Worm (Caenorhabditis elegans): ENCODE results near the gene cwn-2.

cwn-2 gene

DNA sequence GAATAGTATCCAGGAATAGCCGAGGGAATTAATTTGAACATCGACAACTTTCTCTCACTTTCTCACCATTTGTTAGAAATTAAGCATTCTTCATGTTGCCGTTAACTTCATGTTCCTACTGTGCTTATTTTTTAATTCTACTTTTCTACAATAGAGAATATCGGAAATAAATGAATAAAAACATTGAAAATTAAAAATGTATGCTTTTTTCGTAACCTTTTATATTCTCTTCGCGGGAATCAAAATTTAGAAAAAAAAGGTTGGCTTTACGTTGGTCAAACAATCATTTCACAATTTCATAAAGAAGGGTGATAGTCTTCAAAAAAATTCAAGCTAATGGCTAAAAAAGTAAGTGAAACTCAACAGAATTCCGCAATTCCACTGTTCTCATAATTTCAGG lies 8.3 kb downstream of the cwn-2 start, which contains the start of gene W01B6.5:
TSS of gene W01B6.5 (plus strand) at position 301 of the 400 bp plus-strand sequence.
- TF ChIP-seq ztf-4 (tag; optimal IDR thresholded peaks at IDR 0.05) (no peak), fkh-2 (tag; optimal IDR thresholded peaks at IDR 0.05) (no peak), pha-4 (tag; optimal IDR thresholded peaks at IDR 0.05) (no peak), zag-1 (tag; optimal IDR thresholded peaks at IDR 0.05) (no peak), hmg-11 (tag; optimal IDR thresholded peaks at IDR 0.05) (no peak), aly-2 (tag; optimal IDR thresholded peaks at IDR 0.05) (no peak), nhr-77 (tag; optimal IDR thresholded peaks at IDR 0.05) (no peak), ztf-11 (tag; optimal IDR thresholded peaks at IDR 0.05) (no peak), unc-62 (GFP tag; optimal IDR thresholded peaks at IDR 0.05) (no peak), nhr-67 (tag; optimal IDR thresholded peaks at IDR 0.05) (no peak), lsy-12 (tag; optimal IDR thresholded peaks at IDR 0.05) (no peak)

- TF ChIP-seq fkh-2 (tag; optimal IDR thresholded peaks at IDR 0.05) (no peak), nhr-43 (tag; optimal IDR thresholded peaks at IDR 0.05; ENCODE audit: poor library complexity, severe bottlenecking) (no peak), ztf-11 (tag; optimal IDR thresholded peaks at IDR 0.05) (no peak), R02D3.7 (tag; optimal IDR thresholded peaks at IDR 0.05) (no peak)
Measured at ce11 chrIV:10078003-10078402, 10.4 kb downstream of the cwn-2 start.

DNA sequence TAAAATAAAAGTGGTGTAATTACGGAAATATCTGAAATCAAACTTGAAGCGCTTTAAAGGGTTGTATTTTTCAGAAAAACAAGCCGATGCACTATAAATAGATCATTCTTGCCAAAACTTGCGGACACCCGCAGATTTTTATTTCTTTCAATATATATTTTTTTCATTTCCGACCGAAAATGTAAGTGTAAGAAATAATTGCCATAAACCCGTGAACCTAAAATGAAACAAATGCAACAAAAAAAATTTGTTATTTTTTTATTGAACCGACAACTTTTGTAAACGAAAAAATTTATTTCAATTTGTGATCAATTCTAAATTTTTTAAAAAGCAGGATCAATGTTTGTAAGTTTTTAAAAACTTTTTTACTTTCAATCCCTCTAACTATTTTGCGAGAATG lies 13.2 kb downstream of the cwn-2 start, which contains the start of gene W01B6.6:
TSS of gene W01B6.6 (plus strand) at position 301 of the 400 bp plus-strand sequence.
- TF ChIP-seq fkh-2 (tag; optimal IDR thresholded peaks at IDR 0.05), result no peak
- TF ChIP-seq nhr-25 (tag; optimal IDR thresholded peaks at IDR 0.05), result no peak
- TF ChIP-seq snpc-4 (tag; optimal IDR thresholded peaks at IDR 0.05), result no peak
- no peak for TF ChIP-seq mdl-1 (tag; optimal IDR thresholded peaks at IDR 0.05)
- TF ChIP-seq ceh-16 (tag; optimal IDR thresholded peaks at IDR 0.05), result no peak
- no peak for TF ChIP-seq nhr-11 (tag; optimal IDR thresholded peaks at IDR 0.05)
- TF ChIP-seq nhr-77 (tag; optimal IDR thresholded peaks at IDR 0.05), result no peak
- no peak for TF ChIP-seq eor-1 (tag; optimal IDR thresholded peaks at IDR 0.05)
- no peak for TF ChIP-seq elt-3 (tag; optimal IDR thresholded peaks at IDR 0.05)
- TF ChIP-seq ztf-11 (tag; optimal IDR thresholded peaks at IDR 0.05), result no peak
- TF ChIP-seq nhr-237 (tag; optimal IDR thresholded peaks at IDR 0.05), result no peak
- TF ChIP-seq ZK546.5 (tag; optimal IDR thresholded peaks at IDR 0.05), result no peak
- no peak for TF ChIP-seq elt-1 (tag; optimal IDR thresholded peaks at IDR 0.05)
- no peak for TF ChIP-seq egl-27 (tag; optimal IDR thresholded peaks at IDR 0.05)

ce11 chrIV:10084323-10084959 lies 16.8 kb downstream of the cwn-2 start, which contains the start of gene W01B6.8:
W01B6.8 (minus strand) TSS chrIV:10084373.
- no peak for TF ChIP-seq R02D3.7 (tag; optimal IDR thresholded peaks at IDR 0.05)
- TF ChIP-seq snpc-4 (tag; optimal IDR thresholded peaks at IDR 0.05), result no peak
- TF ChIP-seq egl-27 (tag; optimal IDR thresholded peaks at IDR 0.05), result no peak
- TF ChIP-seq egl-5 (tag; optimal IDR thresholded peaks at IDR 0.05), result no peak
- TF ChIP-seq nfya-1 (tag; optimal IDR thresholded peaks at IDR 0.05; ENCODE audit: insufficient read depth), result no peak
- TF ChIP-seq ceh-16 (tag; optimal IDR thresholded peaks at IDR 0.05), result no peak
- TF ChIP-seq jun-1 (tag; optimal IDR thresholded peaks at IDR 0.05), result no peak
- TF ChIP-seq elt-1 (tag; optimal IDR thresholded peaks at IDR 0.05), result no peak
- no peak for TF ChIP-seq tbx-2 (tag; optimal IDR thresholded peaks at IDR 0.05)
- no peak for TF ChIP-seq lsy-12 (tag; optimal IDR thresholded peaks at IDR 0.05)

DNA sequence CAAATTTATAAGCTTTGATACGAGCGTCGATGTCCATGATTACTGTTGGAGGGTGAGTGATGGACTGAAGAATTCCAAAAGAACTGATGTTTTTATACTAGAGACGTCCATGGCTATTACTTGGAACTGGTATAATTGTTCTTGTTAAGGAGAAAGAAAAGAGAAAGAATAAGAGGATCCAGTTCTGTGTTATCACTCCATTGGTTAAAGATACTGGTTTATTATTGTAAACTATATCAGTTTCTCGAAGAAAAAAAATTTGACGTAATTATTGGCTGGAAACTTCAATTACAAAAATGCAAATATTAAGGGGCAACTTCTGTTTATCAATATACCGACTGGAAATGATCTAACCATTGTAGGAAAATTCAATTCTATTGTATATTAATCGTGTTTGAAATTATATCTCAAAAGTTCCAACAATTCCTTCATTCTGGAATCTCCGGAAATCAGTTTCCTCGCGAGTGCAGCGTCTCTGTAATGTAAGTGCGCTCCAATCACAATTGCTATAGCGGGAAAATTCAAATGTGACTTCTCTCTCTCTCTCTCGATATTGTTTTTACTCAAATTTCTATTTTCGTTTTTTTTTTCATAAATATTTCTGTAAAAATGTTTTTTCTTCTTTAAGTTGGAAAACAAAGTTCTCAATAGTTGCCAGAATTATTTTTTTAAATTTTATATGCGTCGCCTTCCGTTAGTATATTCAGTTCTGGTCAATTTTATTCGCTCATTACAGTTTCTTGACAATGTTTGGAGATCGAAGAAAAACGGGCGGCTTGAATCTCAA lies 18.0 kb downstream of the cwn-2 start, which contains the start of the genes col-2 and ndc-80:
TSS of gene col-2 (minus strand) at position 51 of the 787 bp plus-strand sequence.
TSS of gene ndc-80 (plus strand) at position 737 of the 787 bp plus-strand sequence.
- no peak for TF ChIP-seq tbx-2 (tag; optimal IDR thresholded peaks at IDR 0.05)
- TF ChIP-seq nhr-77 (tag; optimal IDR thresholded peaks at IDR 0.05), result no peak
- TF ChIP-seq ztf-4 (tag; optimal IDR thresholded peaks at IDR 0.05), result no peak
- peak; percentile 74 for TF ChIP-seq nhr-43 (tag; optimal IDR thresholded peaks at IDR 0.05; ENCODE audit: poor library complexity, severe bottlenecking)
- peak; percentile 54 for TF ChIP-seq nhr-23 (tag; optimal IDR thresholded peaks at IDR 0.05)
- TF ChIP-seq unc-39 (tag; optimal IDR thresholded peaks at IDR 0.05), result no peak
- TF ChIP-seq daf-12 (tag; optimal IDR thresholded peaks at IDR 0.05), result no peak
- no peak for TF ChIP-seq ama-1 (optimal IDR thresholded peaks at IDR 0.05)
- TF ChIP-seq jun-1 (tag; optimal IDR thresholded peaks at IDR 0.05), result peak; percentile 10
- no peak for TF ChIP-seq mml-1 (tag; optimal IDR thresholded peaks at IDR 0.05)
- peak; percentile 17 for TF ChIP-seq pqm-1 (tag; optimal IDR thresholded peaks at IDR 0.05)
- no peak for TF ChIP-seq ztf-11 (tag; optimal IDR thresholded peaks at IDR 0.05)
- peak; percentile 70 for TF ChIP-seq lin-39 (tag; optimal IDR thresholded peaks at IDR 0.05)
- TF ChIP-seq mdl-1 (tag; optimal IDR thresholded peaks at IDR 0.05), result no peak
- TF ChIP-seq ceh-28 (tag; optimal IDR thresholded peaks at IDR 0.05), result no peak
- no peak for TF ChIP-seq ceh-16 (tag; optimal IDR thresholded peaks at IDR 0.05)
- TF ChIP-seq egl-27 (tag; optimal IDR thresholded peaks at IDR 0.05), result no peak
- no peak for TF ChIP-seq elt-1 (tag; optimal IDR thresholded peaks at IDR 0.05)
- no peak for TF ChIP-seq lsy-12 (tag; optimal IDR thresholded peaks at IDR 0.05)
- TF ChIP-seq pha-4 (tag; optimal IDR thresholded peaks at IDR 0.05), result no peak
- TF ChIP-seq nhr-12 (tag; optimal IDR thresholded peaks at IDR 0.05), result no peak
- TF ChIP-seq ceh-82 (tag; optimal IDR thresholded peaks at IDR 0.05), result no peak
- no peak for TF ChIP-seq hmg-11 (tag; optimal IDR thresholded peaks at IDR 0.05)
- TF ChIP-seq fkh-10 (GFP tag; optimal IDR thresholded peaks at IDR 0.05), result peak; percentile 23
- TF ChIP-seq aly-2 (tag; optimal IDR thresholded peaks at IDR 0.05), result no peak
- no peak for TF ChIP-seq sea-2 (GFP tag; optimal IDR thresholded peaks at IDR 0.05)
- peak; percentile 93 for TF ChIP-seq lin-15B (tag; optimal IDR thresholded peaks at IDR 0.05)

Measured in whole organism, L3 larva.